Fruit fly (Drosophila melanogaster): ENCODE results near the gene mRpS11.
A peak's percentile ranks its signal among the peaks of the same experiment; 100 is the strongest.

Gene mRpS11

DNA sequence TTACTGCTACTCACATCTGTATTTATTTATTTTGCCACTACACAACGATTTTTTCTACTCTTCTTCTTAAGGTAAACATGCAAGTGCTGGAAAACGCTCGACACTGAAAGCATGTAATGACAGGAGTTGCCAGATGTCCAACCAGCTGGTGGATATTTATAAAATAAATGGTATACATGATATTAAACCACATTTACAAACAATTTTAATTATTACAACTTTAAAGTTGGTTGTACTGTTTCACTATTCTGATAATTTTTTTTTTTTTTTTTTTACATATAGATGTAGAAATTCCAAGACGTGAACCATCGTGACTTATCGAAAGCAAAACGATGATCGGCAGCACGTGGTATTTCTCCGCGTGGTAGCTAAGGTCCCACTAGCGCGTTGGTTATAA is 7.3 kb downstream of the mRpS11 start, which contains the start of the genes Keap1 and kuk:
Keap1 (minus strand) TSS at position 87 of the 397 bp plus-strand sequence.
kuk (plus strand) TSS at position 386 of the 397 bp plus-strand sequence.
- TF ChIP-seq CTCF (optimal IDR thresholded peaks at IDR 0.05): peak in 1 of 2 experiments; percentile 54
- no peak for TF ChIP-seq CG8478 (optimal IDR thresholded peaks at IDR 0.05)

- TF ChIP-seq CTCF (optimal IDR thresholded peaks at IDR 0.05) (no peak), CG8478 (optimal IDR thresholded peaks at IDR 0.05) (no peak)
These were observed 8.3 kb downstream of the mRpS11 start for dm6 chr3R:17080666-17081358.

DNA sequence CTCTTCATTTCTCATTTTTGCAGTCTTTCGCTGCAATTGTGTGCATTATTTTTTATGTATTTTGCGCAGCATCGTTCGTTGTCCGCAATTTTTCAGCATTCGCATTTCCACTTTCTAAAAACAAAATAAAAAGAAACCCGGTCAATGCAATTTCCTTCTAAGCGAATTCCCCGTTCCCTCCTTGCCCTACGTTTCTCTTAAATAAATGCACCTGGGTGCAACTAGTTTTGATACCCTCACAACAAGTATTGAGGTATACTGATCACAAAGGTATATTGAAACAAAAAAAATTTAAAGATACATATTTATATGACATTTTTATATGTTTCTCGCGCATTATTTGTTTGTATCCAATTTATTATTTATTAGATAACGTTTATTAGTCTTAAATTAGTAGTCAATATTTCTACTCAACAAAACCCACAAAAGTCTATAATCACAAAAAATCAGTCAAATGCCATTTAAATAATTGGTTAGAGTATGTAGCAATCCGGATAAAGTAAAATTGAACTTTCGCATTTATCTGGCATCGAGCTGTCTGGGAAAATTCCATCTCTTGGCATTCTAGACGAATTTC is 8.9 kb downstream of the mRpS11 start:
- no peak for TF ChIP-seq CG8478 (optimal IDR thresholded peaks at IDR 0.05)
- TF ChIP-seq CTCF (optimal IDR thresholded peaks at IDR 0.05): no peak

DNA sequence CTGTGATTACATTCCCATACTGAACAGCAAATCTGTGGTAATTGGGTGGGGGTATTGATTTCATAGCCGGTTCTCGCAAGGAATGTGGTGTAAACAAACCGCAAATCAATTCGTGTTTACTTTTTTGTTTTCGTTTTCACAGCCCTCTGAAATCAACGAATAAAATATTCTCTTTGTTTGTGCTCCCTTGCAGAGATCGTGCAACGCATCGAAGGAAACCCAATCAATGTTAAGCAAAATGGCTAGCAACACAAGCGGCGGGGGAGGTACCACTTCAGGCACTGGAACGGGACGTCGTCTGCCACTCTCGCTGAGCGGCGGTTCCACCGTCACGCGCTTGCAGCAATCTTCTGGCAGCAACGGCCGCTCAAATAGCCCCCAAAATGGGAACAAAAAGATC is 9.9 kb downstream of the mRpS11 start:
- TF ChIP-seq CTCF (optimal IDR thresholded peaks at IDR 0.05) (no peak), CG8478 (optimal IDR thresholded peaks at IDR 0.05) (no peak)

dm6 chr3R:17085029-17085807 is 12.7 kb downstream of the mRpS11 start, which contains the start of gene GckIII:
Gene GckIII (plus strand): TSS chr3R:17085513.
- TF ChIP-seq CG8478 (optimal IDR thresholded peaks at IDR 0.05): no peak
- TF ChIP-seq CTCF (optimal IDR thresholded peaks at IDR 0.05): no peak

- TF ChIP-seq CG8478 (optimal IDR thresholded peaks at IDR 0.05) (no peak), CTCF (optimal IDR thresholded peaks at IDR 0.05) (no peak)
These were observed 15.6 kb downstream of the mRpS11 start, which contains the start of gene cal1 for dm6 chr3R:17087977-17088618. Gene cal1 (plus strand): TSS chr3R:17088280.

dm6 chr3R:17108881-17109280 is 36.3 kb downstream of the mRpS11 start:
- TF ChIP-seq CG8478 (optimal IDR thresholded peaks at IDR 0.05): no peak
- TF ChIP-seq CTCF (optimal IDR thresholded peaks at IDR 0.05): peak; percentile 63 to 86

DNA sequence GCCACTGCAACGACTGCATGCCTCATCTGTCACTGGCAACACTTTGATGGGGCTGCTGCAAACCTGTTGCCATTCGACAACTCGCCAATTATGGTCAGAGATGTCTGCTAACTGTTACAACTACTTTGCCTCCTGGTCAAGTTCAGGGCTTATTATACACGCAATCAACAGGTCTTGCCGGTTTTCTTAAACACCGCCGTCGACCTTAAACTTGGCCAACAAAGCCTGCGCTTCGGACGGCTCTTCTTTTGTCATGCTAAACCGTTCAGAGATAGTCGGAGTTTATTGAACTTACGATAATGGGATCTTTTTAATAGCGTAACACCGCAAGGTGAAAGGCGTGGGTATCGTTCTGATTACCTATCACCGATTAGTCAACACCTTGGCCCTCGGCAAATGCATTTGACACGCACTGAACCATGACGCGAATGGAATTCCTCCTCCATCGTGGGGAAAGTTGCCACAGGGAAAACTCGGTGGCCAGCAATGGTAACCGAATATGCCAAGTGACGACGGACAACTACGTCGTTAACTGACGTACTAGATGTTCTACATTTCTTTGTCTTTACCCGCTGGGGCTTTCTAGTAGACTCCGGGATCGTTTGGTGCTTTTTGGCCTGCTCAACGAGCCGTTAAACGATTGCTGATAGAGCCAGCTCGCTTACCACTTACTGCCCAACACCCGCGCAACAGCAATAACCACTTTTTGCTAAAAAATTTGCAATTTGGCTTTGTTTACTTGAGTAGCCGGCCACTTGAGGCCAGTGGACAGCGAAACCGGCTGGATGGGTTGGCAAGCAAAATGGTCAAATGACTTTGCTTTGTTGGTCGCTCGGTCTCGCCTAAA is 38.6 kb downstream of the mRpS11 start:
- no peak for TF ChIP-seq CTCF (optimal IDR thresholded peaks at IDR 0.05)

DNA sequence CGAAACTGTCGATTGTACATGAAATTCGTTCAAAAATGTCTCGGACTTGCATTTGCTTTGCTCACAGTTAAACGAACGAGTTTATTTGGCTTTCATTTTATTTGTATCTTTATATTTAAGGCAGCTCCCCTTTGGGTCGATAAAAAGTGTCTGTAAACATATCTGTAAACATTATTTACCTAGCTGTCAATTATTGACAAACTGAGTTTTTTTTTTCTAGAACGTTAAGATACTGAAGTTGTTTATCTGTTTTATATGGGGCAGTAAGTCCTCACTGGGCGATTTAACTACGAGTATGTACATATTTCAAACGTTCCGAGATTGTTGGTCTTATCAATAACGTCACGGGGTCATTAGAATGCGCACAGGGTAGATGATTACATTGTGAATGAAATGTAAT is 43.1 kb downstream of the mRpS11 start:
- TF ChIP-seq CTCF (optimal IDR thresholded peaks at IDR 0.05) (no peak), CG8478 (optimal IDR thresholded peaks at IDR 0.05) (no peak)

DNA sequence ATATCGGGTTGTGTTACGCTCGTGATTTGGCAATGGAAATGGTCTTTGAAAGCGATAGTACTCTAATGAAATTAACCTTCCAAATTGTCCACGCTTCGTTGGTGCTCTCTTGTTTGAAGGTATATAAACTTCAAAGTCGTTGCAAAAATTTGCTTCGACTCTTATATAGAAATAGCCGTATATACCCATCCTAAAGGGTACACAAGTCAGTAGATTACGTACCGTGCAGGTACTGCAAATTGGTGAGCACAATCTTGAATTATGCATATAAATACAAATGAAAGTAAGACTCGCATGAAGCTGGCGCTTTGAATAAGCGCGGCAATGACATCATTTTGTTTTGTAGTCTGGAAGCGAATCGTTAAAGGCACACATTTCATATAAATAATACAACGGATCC is 43.7 kb downstream of the mRpS11 start:
- no peak for TF ChIP-seq CG8478 (optimal IDR thresholded peaks at IDR 0.05)
- TF ChIP-seq CTCF (optimal IDR thresholded peaks at IDR 0.05): no peak

DNA sequence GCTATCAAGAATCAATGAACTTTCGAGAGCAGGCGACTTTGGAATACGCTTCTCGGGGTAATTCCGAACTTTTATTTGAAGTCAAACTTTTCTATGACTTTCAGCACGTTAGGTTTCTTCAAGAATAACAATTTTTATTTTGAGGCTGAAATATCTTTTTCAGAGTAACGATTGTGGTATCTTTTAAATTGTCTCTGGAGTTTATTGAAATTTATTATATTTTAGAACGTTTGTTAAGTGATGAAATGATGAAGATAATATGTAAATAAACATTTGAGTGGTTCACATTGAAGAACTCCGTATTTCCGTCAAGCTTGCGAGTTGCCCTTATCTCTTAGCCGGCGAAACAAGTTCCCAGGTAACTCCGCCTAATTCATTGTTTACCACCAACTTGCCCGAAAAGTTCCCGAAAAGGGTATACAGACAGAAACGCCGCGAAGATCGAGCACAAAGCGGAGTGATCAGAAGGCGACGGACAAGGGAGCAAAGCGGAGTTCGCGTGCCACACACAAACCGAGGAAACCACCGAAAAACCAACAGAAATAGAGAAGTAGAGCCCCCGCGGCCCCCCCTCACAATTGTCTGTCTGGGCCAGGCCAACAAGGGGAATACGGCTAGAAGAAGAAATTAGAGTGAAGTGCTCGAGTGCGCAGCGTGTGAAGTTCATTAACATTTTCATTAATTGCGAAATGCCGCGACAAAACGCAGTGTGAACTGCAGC is 45.2 kb downstream of the mRpS11 start:
- TF ChIP-seq CG8478 (optimal IDR thresholded peaks at IDR 0.05) (no peak), CTCF (optimal IDR thresholded peaks at IDR 0.05) (no peak)

DNA sequence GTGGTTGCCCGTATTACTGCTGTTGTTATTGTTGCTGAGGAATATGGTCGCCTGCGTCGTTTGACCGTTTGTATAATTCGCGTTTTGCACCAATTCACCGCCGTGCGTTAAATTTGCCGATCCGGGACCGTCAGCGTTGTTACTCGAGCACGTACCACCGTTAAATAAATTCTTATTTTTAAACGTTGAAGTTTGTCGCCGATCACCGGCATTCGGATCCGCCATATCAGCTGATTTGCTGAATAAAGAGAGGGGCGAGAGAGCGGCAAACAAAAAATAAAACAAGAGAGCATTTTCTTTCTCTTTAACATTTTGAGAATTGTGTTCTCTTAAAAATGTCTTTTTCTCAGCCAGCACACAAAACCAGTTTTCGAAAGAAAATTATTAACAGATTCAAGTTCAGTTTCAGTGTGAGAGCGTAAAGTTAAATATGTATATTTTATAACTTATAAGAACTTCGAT is 46.4 kb downstream of the mRpS11 start:
- TF ChIP-seq CTCF (optimal IDR thresholded peaks at IDR 0.05) (no peak), CG8478 (optimal IDR thresholded peaks at IDR 0.05) (no peak)

DNA sequence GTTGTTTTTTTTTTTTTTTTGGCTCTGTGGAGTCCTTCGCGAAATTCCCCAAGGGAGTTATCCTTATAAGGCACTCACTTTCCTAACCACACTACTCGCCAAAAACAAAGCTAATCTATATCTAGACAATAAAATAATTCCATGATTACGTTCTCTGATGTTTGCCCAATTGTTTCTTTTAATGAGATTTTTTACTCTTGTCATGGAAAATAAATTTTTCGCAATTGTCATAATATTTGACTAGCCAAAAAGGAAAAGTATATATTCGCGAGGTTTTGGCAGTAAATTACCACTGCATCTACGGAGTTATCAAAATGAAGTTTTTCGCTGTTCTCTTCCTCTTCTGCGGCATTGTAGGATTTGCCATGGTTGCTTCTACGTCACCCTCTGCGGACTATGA is 47.6 kb downstream of the mRpS11 start, which contains the start of gene CG34278:
CG34278 (plus strand) TSS at position 301 of the 400 bp plus-strand sequence.
- TF ChIP-seq CTCF (optimal IDR thresholded peaks at IDR 0.05): no peak
- TF ChIP-seq CG8478 (optimal IDR thresholded peaks at IDR 0.05): no peak

Data from S2 (cell line).